Worm (Caenorhabditis elegans) whole organism, late embryonic: Measurements from ENCODE around the gene Y55F3C.10.

Experiments
- C08G9.2 ChIP-seq: sonication (generic microtip); optimal IDR thresholded peaks from 2 replicates; lab custom pipeline; 2016; ENCODE audit warnings: mild to moderate bottlenecking, missing genetic modification characterization, moderate library complexity, missing compliant biosample characterization
- hlh-8 ChIP-seq: sonication (generic microtip); optimal IDR thresholded peaks from 2 replicates; lab custom pipeline; 2016; ENCODE audit warnings: missing genotype, missing genetic modification characterization, missing compliant biosample characterization
- madf-2 ChIP-seq: sonication (generic microtip); optimal IDR thresholded peaks from 2 replicates; lab custom pipeline; 2017; ENCODE audit warnings: missing genetic modification characterization, missing compliant biosample characterization
- ttx-3 ChIP-seq: sonication (generic microtip); optimal IDR thresholded peaks from 2 replicates; lab custom pipeline; 2016; ENCODE audit warnings: missing genetic modification reagents, missing genetic modification characterization, missing compliant biosample characterization
- unc-55 ChIP-seq: sonication (generic microtip); optimal IDR thresholded peaks from 2 replicates; lab custom pipeline; 2017; ENCODE audit warnings: missing biosample characterization, missing genetic modification reagents, missing genetic modification characterization

ce11 chrIV:730937-731336 is 11.7 kb upstream of the Y55F3C.10 start, which contains the start of gene srt-24:
- TF ChIP-seq hlh-8 (tag; lab: Kevin White, UChicago) (no peak), unc-55 (GFP tag; lab: Kevin White, UChicago) (no peak), C08G9.2 (tag; lab: Kevin White, UChicago) (no peak), ttx-3 (no peak), madf-2 (no peak)
